Fruit fly (Drosophila melanogaster) whole organism, wandering third instar larva: ENCODE measurements around the gene CG12540.

Experiments used
- Abd-B ChIP-seq: fragments of >200 bp; optimal IDR thresholded peaks from 2 replicates; lab custom pipeline; 2017; ENCODE audit warnings: missing biosample characterization, missing genetic modification characterization
- CG32264 ChIP-seq: fragments of 200-800 bp; sonication (Bioruptor generic); optimal IDR thresholded peaks from 2 replicates; lab custom pipeline; 2016; ENCODE audit warnings: missing biosample characterization, missing genetic modification characterization
- CG9705 ChIP-seq: fragments of 200-800 bp; sonication (Bioruptor generic); optimal IDR thresholded peaks from 2 replicates; lab custom pipeline; 2018; ENCODE audit warnings: missing biosample characterization, mild to moderate bottlenecking, missing genetic modification characterization
- CrebA ChIP-seq: fragments of 200-800 bp; sonication (Bioruptor generic); optimal IDR thresholded peaks from 2 replicates; lab custom pipeline; 2016; ENCODE audit warnings: missing biosample characterization, mild to moderate bottlenecking, missing genetic modification characterization, borderline replicate concordance
- Dfd ChIP-seq: fragments of >200 bp; optimal IDR thresholded peaks from 2 replicates; lab custom pipeline; 2017; ENCODE audit warnings: missing biosample characterization, missing genetic modification characterization
- Dif ChIP-seq: fragments of 200-275, 200-300 bp; sonication (Bioruptor generic); optimal IDR thresholded peaks from 2 replicates; lab custom pipeline; 2018; ENCODE audit warnings: missing biosample characterization, missing genetic modification characterization; ENCODE audit not compliant: partially characterized antibody
- GATAd ChIP-seq: sonication (Bioruptor generic); optimal IDR thresholded peaks from 2 replicates; lab custom pipeline; 2016; ENCODE audit warnings: missing biosample characterization, missing genetic modification characterization
- HLH106 ChIP-seq: fragments of 200-800 bp; optimal IDR thresholded peaks from 3 replicates; lab custom pipeline; 2019; ENCODE audit warnings: missing biosample characterization, mild to moderate bottlenecking, missing genetic modification characterization, moderate library complexity
- Hnf4 ChIP-seq: fragments of 200-800 bp; sonication (Bioruptor generic); optimal IDR thresholded peaks from 2 replicates; lab custom pipeline; 2016; ENCODE audit warnings: missing biosample characterization, mild to moderate bottlenecking, missing genetic modification characterization
- Hr78 ChIP-seq: fragments of >200 bp; optimal IDR thresholded peaks from 2 replicates; lab custom pipeline; 2017; ENCODE audit warnings: missing biosample characterization, missing genetic modification characterization
- Hr83 ChIP-seq: fragments of 200-300 bp; sonication (Bioruptor generic); optimal IDR thresholded peaks from 2 replicates; lab custom pipeline; 2016; ENCODE audit warnings: missing biosample characterization, mild to moderate bottlenecking, missing genetic modification characterization, moderate library complexity; ENCODE audit not compliant: poor library complexity, severe bottlenecking
- Jra ChIP-seq: sonication (Bioruptor generic); optimal IDR thresholded peaks from 2 replicates; lab custom pipeline; 2016; ENCODE audit warnings: missing biosample characterization, missing genetic modification characterization
- Mio ChIP-seq: sonication (Bioruptor generic); optimal IDR thresholded peaks from 2 replicates; lab custom pipeline; 2016; ENCODE audit warnings: missing biosample characterization, missing genetic modification characterization
- Myc ChIP-seq: fragments of >200 bp; optimal IDR thresholded peaks from 2 replicates; lab custom pipeline; 2017
- N ChIP-seq: fragments of >200 bp; optimal IDR thresholded peaks from 2 replicates; lab custom pipeline; 2018; ENCODE audit warnings: missing biosample characterization, missing external identifiers, missing genetic modification characterization
- OdsH ChIP-seq: fragments of 200-800 bp; sonication (Bioruptor generic); optimal IDR thresholded peaks from 2 replicates; lab custom pipeline; 2016; ENCODE audit warnings: missing biosample characterization, mild to moderate bottlenecking, missing genetic modification characterization
- Rel ChIP-seq, 2 experiments: fragments of 200-800 bp; sonication (Bioruptor generic) in 1 of 2; optimal IDR thresholded peaks; 2 replicates in 1 of 2; 3 replicates in 1 of 2; lab custom pipeline; 2016 to 2019; ENCODE audit warnings: mild to moderate bottlenecking in 2 of 2, missing biosample characterization in 2 of 2, missing genetic modification characterization in 2 of 2, moderate library complexity in 1 of 2
- Sp1 ChIP-seq: fragments of 200-800 bp; sonication (Bioruptor generic); optimal IDR thresholded peaks from 3 replicates; lab custom pipeline; 2019; ENCODE audit warnings: missing biosample characterization, mild to moderate bottlenecking, missing genetic modification characterization, moderate library complexity
- Vsx2 ChIP-seq: fragments of 200-300, 225-300 bp; sonication (Bioruptor generic); optimal IDR thresholded peaks from 2 replicates; lab custom pipeline; 2018; ENCODE audit warnings: missing biosample characterization, missing genetic modification characterization; ENCODE audit not compliant: partially characterized antibody
- br ChIP-seq: fragments of 200-800 bp; sonication (Bioruptor generic); optimal IDR thresholded peaks from 2 replicates; lab custom pipeline; 2016; ENCODE audit warnings: missing biosample characterization, missing genetic modification characterization
- brk ChIP-seq: fragments of 200-800 bp; sonication (Bioruptor generic); optimal IDR thresholded peaks from 2 replicates; lab custom pipeline; 2016; ENCODE audit warnings: missing biosample characterization, mild to moderate bottlenecking, missing genetic modification characterization
- dl ChIP-seq, 2 experiments: fragments of 175-275, 200-275 bp in 1 of 2; fragments of 200-275 bp in 1 of 2; sonication (Bioruptor generic); optimal IDR thresholded peaks; lab custom pipeline; 2018; ENCODE audit warnings: mild to moderate bottlenecking in 2 of 2, missing biosample characterization in 2 of 2, missing genetic modification characterization in 2 of 2, moderate library complexity in 2 of 2; ENCODE audit not compliant: partially characterized antibody in 2 of 2, insufficient read depth in 1 of 2
- dmrt93B ChIP-seq: fragments of 200-800 bp; sonication (Bioruptor generic); optimal IDR thresholded peaks from 2 replicates; lab custom pipeline; 2018; ENCODE audit warnings: missing biosample characterization, mild to moderate bottlenecking, missing genetic modification characterization
- dsf ChIP-seq: sonication (Bioruptor generic); optimal IDR thresholded peaks from 2 replicates; lab custom pipeline; 2016; ENCODE audit warnings: missing biosample characterization, missing genetic modification characterization, borderline replicate concordance
- ey ChIP-seq: fragments of 200-800 bp; sonication (Bioruptor generic); optimal IDR thresholded peaks from 2 replicates; lab custom pipeline; 2016; ENCODE audit warnings: missing biosample characterization, missing genetic modification characterization
- foxo ChIP-seq, 2 experiments: fragments of 200-800 bp; sonication (Bioruptor generic); optimal IDR thresholded peaks; 2 replicates in 1 of 2; 3 replicates in 1 of 2; lab custom pipeline; 2016 to 2017; ENCODE audit warnings: missing biosample characterization in 2 of 2, missing genetic modification characterization in 2 of 2
- fru ChIP-seq: fragments of 200-800 bp; sonication (Bioruptor generic); optimal IDR thresholded peaks from 3 replicates; lab custom pipeline; 2016; ENCODE audit warnings: missing biosample characterization, mild to moderate bottlenecking, missing genetic modification characterization
- h ChIP-seq: fragments of 200-800 bp; sonication (Bioruptor generic); optimal IDR thresholded peaks from 3 replicates; lab custom pipeline; 2016; ENCODE audit warnings: missing biosample characterization, mild to moderate bottlenecking, missing genetic modification characterization
- jim ChIP-seq: fragments of 175-275, 200-325 bp; sonication (Bioruptor generic); optimal IDR thresholded peaks from 2 replicates; lab custom pipeline; 2016; ENCODE audit warnings: missing biosample characterization, mild to moderate bottlenecking, missing genetic modification characterization
- lola ChIP-seq: fragments of >200 bp; optimal IDR thresholded peaks from 2 replicates; lab custom pipeline; 2017; ENCODE audit warnings: missing biosample characterization, missing genetic modification characterization
- pan ChIP-seq: fragments of >200 bp; optimal IDR thresholded peaks from 2 replicates; lab custom pipeline; 2017
- psq ChIP-seq: fragments of 200-800 bp; sonication (Bioruptor generic); optimal IDR thresholded peaks from 3 replicates; lab custom pipeline; 2017; ENCODE audit warnings: missing biosample characterization, mild to moderate bottlenecking, missing genetic modification characterization, moderate library complexity
- rgr ChIP-seq: fragments of 200-800 bp; sonication (Bioruptor generic); optimal IDR thresholded peaks from 3 replicates; lab custom pipeline; 2016; ENCODE audit warnings: missing biosample characterization, mild to moderate bottlenecking, missing genetic modification characterization
- sage ChIP-seq: fragments of 200-800 bp; sonication (Bioruptor generic); optimal IDR thresholded peaks from 2 replicates; lab custom pipeline; 2016; ENCODE audit warnings: missing biosample characterization, mild to moderate bottlenecking, missing genetic modification characterization
- sv ChIP-seq: fragments of 200-800 bp; sonication (Bioruptor generic); optimal IDR thresholded peaks from 3 replicates; lab custom pipeline; 2016; ENCODE audit warnings: missing biosample characterization, missing genetic modification characterization
- tai ChIP-seq: sonication (Bioruptor generic); optimal IDR thresholded peaks from 2 replicates; lab custom pipeline; 2016; ENCODE audit warnings: missing biosample characterization, missing genetic modification characterization
- usp ChIP-seq: fragments of >200 bp; optimal IDR thresholded peaks from 2 replicates; lab custom pipeline; 2017; ENCODE audit warnings: missing biosample characterization, missing genetic modification characterization
- woc ChIP-seq: sonication (Bioruptor generic); optimal IDR thresholded peaks from 2 replicates; lab custom pipeline; 2016; ENCODE audit warnings: missing biosample characterization, mild to moderate bottlenecking, missing genetic modification characterization

The CG12540 gene

dm6 chrX:14481206-14481605 lies 14.7 kb upstream of the CG12540 start:
- TF ChIP-seq Hnf4 (GFP tag; lab: Kevin White, UChicago) (no peak), dl (GFP tag; optimal IDR thresholded peaks at IDR 0.05; lab: Kevin White, UChicago; ENCODE audit: insufficient read depth in 1 of 2, partially characterized antibody in 2 of 2) (no peak), GATAd (no peak), pan (lab: Kevin White, UChicago) (no peak), Mio (GFP tag; lab: Kevin White, UChicago) (no peak), Myc (lab: Kevin White, UChicago) (no peak), usp (GFP tag; lab: Kevin White, UChicago) (no peak), sv (no peak), dmrt93B (no peak), br (GFP tag; lab: Kevin White, UChicago) (no peak), Abd-B (no peak)

dm6 chrX:14481607-14482006 lies 14.3 kb upstream of the CG12540 start:
- TF ChIP-seq Myc (lab: Kevin White, UChicago) (no peak), HLH106 (tag; lab: Kevin White, UChicago) (peak; percentile 91), psq (peak; percentile 77), rgr (GFP tag; lab: Kevin White, UChicago) (peak; percentile 84), br (GFP tag; lab: Kevin White, UChicago) (peak; percentile 85), Dfd (GFP tag; lab: Kevin White, UChicago) (no peak), OdsH (peak; percentile 70), tai (GFP tag; lab: Kevin White, UChicago) (peak; percentile 60), dsf (GFP tag; lab: Kevin White, UChicago) (no peak), N (GFP tag; lab: Kevin White, UChicago) (no peak), CrebA (GFP tag; lab: Kevin White, UChicago) (peak; percentile 37), h (GFP tag; lab: Kevin White, UChicago) (peak; percentile 86), sv (no peak), dl (GFP tag; optimal IDR thresholded peaks at IDR 0.05; lab: Kevin White, UChicago; ENCODE audit: insufficient read depth in 1 of 2, partially characterized antibody in 2 of 2) (no peak), Sp1 (peak; percentile 85), sage (peak; percentile 15), woc (GFP tag; lab: Kevin White, UChicago) (peak; percentile 85), Abd-B (no peak), ey (GFP tag; lab: Kevin White, UChicago) (peak; percentile 84), pan (lab: Kevin White, UChicago) (no peak), usp (GFP tag; lab: Kevin White, UChicago) (no peak), dmrt93B (peak; percentile 81), Mio (GFP tag; lab: Kevin White, UChicago) (peak; percentile 18), CG32264 (GFP tag; lab: Kevin White, UChicago) (peak; percentile 50), Vsx2 (GFP tag; lab: Kevin White, UChicago) (no peak), GATAd (no peak), fru (GFP tag; lab: Kevin White, UChicago) (peak; percentile 92), Jra (no peak), Rel (GFP tag; optimal IDR thresholded peaks at IDR 0.05; lab: Kevin White, UChicago) (no peak), Rel (tag; optimal IDR thresholded peaks at IDR 0.05; lab: Kevin White, UChicago) (peak; percentile 52), Hnf4 (GFP tag; lab: Kevin White, UChicago) (peak; percentile 74), lola (no peak), jim (GFP tag; lab: Kevin White, UChicago) (no peak), brk (peak; percentile 40), CG9705 (peak; percentile 75), Hr78 (GFP tag; lab: Kevin White, UChicago) (no peak), foxo (GFP tag; optimal IDR thresholded peaks at IDR 0.05; lab: Kevin White, UChicago) (peak; percentile 17 to 87), Hr83 (GFP tag; lab: Kevin White, UChicago) (no peak), Dif (GFP tag; lab: Kevin White, UChicago) (no peak)
